Fruit fly (Drosophila melanogaster) whole organism, prepupa: ENCODE data around the gene CG12795.

Source experiments
- Blimp-1 ChIP-seq: fragments of 200-800 bp; sonication (Bioruptor generic); optimal IDR thresholded peaks from 3 replicates; lab custom pipeline; 2017; ENCODE audit warnings: missing biosample characterization, missing genetic modification characterization, mild to moderate bottlenecking, moderate library complexity, missing genetic modification reagents
- CG15336 ChIP-seq: fragments of 200-800 bp; sonication (Bioruptor generic); IDR thresholded peaks from 2 replicates; pipeline ENCODE4 v1.3.6; 2022; ENCODE audit warnings: missing biosample characterization, missing genetic modification characterization
- CG16779 ChIP-seq: fragments of 200-800 bp; sonication (Bioruptor generic); optimal IDR thresholded peaks from 3 replicates; lab custom pipeline; 2017; ENCODE audit warnings: missing biosample characterization, mild to moderate bottlenecking, missing genetic modification characterization
- CG9139 ChIP-seq: fragments of 200-800 bp; sonication (Bioruptor generic); optimal IDR thresholded peaks from 3 replicates; lab custom pipeline; 2017; ENCODE audit warnings: missing biosample characterization, mild to moderate bottlenecking, missing genetic modification characterization
- Met ChIP-seq: fragments of 200-800 bp; sonication (Bioruptor generic); optimal IDR thresholded peaks from 3 replicates; lab custom pipeline; 2016; ENCODE audit warnings: missing biosample characterization, missing genetic modification characterization
- OdsH ChIP-seq: fragments of 200-800 bp; sonication (Bioruptor generic); optimal IDR thresholded peaks from 3 replicates; lab custom pipeline; 2016; ENCODE audit warnings: missing biosample characterization, missing genetic modification characterization
- eg ChIP-seq: fragments of 200-800 bp; sonication (Bioruptor generic); IDR thresholded peaks from 3 replicates; pipeline ENCODE4 v1.3.6; 2022; ENCODE audit warnings: missing biosample characterization, missing genetic modification characterization
- esn ChIP-seq: fragments of 200-800 bp; sonication (Bioruptor generic); optimal IDR thresholded peaks from 2 replicates; lab custom pipeline; 2016; ENCODE audit warnings: missing biosample characterization, mild to moderate bottlenecking, missing genetic modification characterization, moderate library complexity
- fkh ChIP-seq: fragments of 200-800 bp; sonication (Bioruptor generic); optimal IDR thresholded peaks from 3 replicates; lab custom pipeline; 2017; ENCODE audit warnings: missing biosample characterization, mild to moderate bottlenecking, missing genetic modification characterization, moderate library complexity

DNA sequence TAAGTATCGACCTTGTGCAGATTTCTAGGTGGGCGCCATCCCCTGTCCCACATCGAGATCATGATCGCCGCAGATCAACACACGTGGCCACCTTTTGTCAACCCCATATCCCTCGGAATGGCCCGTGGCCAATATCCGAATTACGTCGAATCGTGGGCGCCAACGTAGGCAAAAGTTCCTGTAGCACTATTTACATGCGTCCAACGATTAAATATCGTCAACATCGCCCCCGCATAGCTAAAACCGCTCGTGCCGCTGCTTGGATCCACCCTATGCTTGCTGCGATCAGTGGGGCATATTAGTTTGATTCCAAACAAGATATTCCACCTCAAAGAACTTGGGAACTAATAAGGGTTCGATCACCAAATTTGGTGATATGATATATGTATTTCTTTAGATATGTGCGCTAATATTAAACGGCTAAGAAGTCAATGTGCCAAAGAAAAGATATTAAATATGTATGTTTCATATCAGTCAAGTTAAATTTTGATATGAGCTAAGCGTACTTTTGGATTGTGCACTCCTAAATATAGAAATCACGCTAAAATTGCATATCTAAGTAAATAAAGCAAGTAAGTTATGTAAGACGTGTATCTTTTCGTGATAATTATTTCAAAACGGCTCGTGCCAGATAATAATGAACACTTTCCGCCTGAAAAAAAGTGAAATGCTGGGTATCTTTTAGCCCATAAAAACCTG lies 24.9 kb downstream of the CG12795 start:
- no peak for TF ChIP-seq Met (GFP tag; lab: Kevin White, UChicago)
- TF ChIP-seq eg (GFP tag; lab: Robert Waterston, UW): no peak
- peak; percentile 40 for TF ChIP-seq OdsH
- no peak for TF ChIP-seq CG9139 (GFP tag; lab: Kevin White, UChicago)
- TF ChIP-seq fkh (GFP tag; lab: Kevin White, UChicago): peak; percentile 41
- TF ChIP-seq CG15336 (GFP tag; lab: Robert Waterston, UW): no peak
- no peak for TF ChIP-seq CG16779 (tag; lab: Kevin White, UChicago)
- TF ChIP-seq Blimp-1 (GFP tag; lab: Kevin White, UChicago): no peak
- no peak for TF ChIP-seq esn (GFP tag; lab: Kevin White, UChicago)
